Fruit fly (Drosophila melanogaster): ENCODE measurements around the gene CG12795.

CG12795 gene

dm6 chr2L:3478034-3478880 is 26.0 kb downstream of the CG12795 start, which contains the start of gene Thor (continued):
- TF ChIP-seq kni (GFP tag; optimal IDR thresholded peaks at IDR 0.05), result peak; percentile 81
- peak; percentile 7 for TF ChIP-seq CG12104 (GFP tag; optimal IDR thresholded peaks at IDR 0.05)
- TF ChIP-seq CG30403 (GFP tag; optimal IDR thresholded peaks at IDR 0.05), result peak; percentile 26
- TF ChIP-seq YL-1 (GFP tag; optimal IDR thresholded peaks at IDR 0.05), result peak; percentile 76
- peak; percentile 27 for TF ChIP-seq ems (GFP tag; optimal IDR thresholded peaks at IDR 0.05)
- TF ChIP-seq Six4 (GFP tag; optimal IDR thresholded peaks at IDR 0.05), result peak; percentile 3
- peak; percentile 89 for TF ChIP-seq yki (optimal IDR thresholded peaks at IDR 0.05)
- TF ChIP-seq CG18262 (tag; optimal IDR thresholded peaks at IDR 0.05), result peak; percentile 44
- TF ChIP-seq vnd (GFP tag; IDR thresholded peaks at IDR 0.05; ENCODE audit: partially characterized antibody), result no peak

dm6 chr2L:3479697-3480442 is 27.6 kb downstream of the CG12795 start:
- TF ChIP-seq org-1 (GFP tag; optimal IDR thresholded peaks at IDR 0.05) (no peak), nerfin-1 (tag; optimal IDR thresholded peaks at IDR 0.05) (no peak), zfh2 (GFP tag; optimal IDR thresholded peaks at IDR 0.05) (no peak), CG2116 (GFP tag; optimal IDR thresholded peaks at IDR 0.05) (peak; percentile 4), gsb (GFP tag; IDR thresholded peaks at IDR 0.05) (no peak), dpn (GFP tag; optimal IDR thresholded peaks at IDR 0.05) (no peak), NFAT (GFP tag; IDR thresholded peaks at IDR 0.05) (0 out of 2 replicates have a peak, but pooled peaks have one; percentile 14), vvl (GFP tag; IDR thresholded peaks at IDR 0.05) (peak; percentile 33; the same call in 1 of the 2 replicates), CG12236 (GFP tag; optimal IDR thresholded peaks at IDR 0.05) (no peak), CG34422 (GFP tag; IDR thresholded peaks at IDR 0.05) (peak; percentile 69; the same call in 1 of the 3 replicates), Adf1 (GFP tag; IDR thresholded peaks at IDR 0.05) (peak; percentile 14; the same call in 1 of the 2 replicates), Dek (tag; optimal IDR thresholded peaks at IDR 0.05) (no peak), Dref (GFP tag; IDR thresholded peaks at IDR 0.05) (no peak), tna (GFP tag; IDR thresholded peaks at IDR 0.05; ENCODE audit: partially characterized antibody) (0 out of 2 replicates have a peak, but pooled peaks have one; percentile 31), nmo (GFP tag; optimal IDR thresholded peaks at IDR 0.05) (no peak), CG12391 (tag; optimal IDR thresholded peaks at IDR 0.05) (no peak), GATAe (GFP tag; conservative IDR thresholded peaks at IDR 0.05) (no peak), CG7987 (GFP tag; optimal IDR thresholded peaks at IDR 0.05) (peak; percentile 22), dm (GFP tag; optimal IDR thresholded peaks at IDR 0.05) (no peak), CG43689 (GFP tag; IDR thresholded peaks at IDR 0.05) (no peak), CG18599 (GFP tag; optimal IDR thresholded peaks at IDR 0.05) (peak; percentile 27), gce (GFP tag; IDR thresholded peaks at IDR 0.05) (no peak), CG1233 (GFP tag; optimal IDR thresholded peaks at IDR 0.05) (no peak), eyg (GFP tag; optimal IDR thresholded peaks at IDR 0.05) (no peak), maf-S (GFP tag; optimal IDR thresholded peaks at IDR 0.05) (no peak), dan (GFP tag; IDR thresholded peaks at IDR 0.05) (no peak), fu2 (GFP tag; optimal IDR thresholded peaks at IDR 0.05) (no peak), corto (GFP tag; optimal IDR thresholded peaks at IDR 0.05) (no peak), lbe (GFP tag; optimal IDR thresholded peaks at IDR 0.05) (peak; percentile 19), BtbVII (GFP tag; optimal IDR thresholded peaks at IDR 0.05) (peak; percentile 23), gt (GFP tag; IDR thresholded peaks at IDR 0.05) (no peak), CG12769 (tag; optimal IDR thresholded peaks at IDR 0.05) (peak; percentile 83), crol (GFP tag; IDR thresholded peaks at IDR 0.05) (peak; percentile 66; the same call in 1 of the 2 replicates), CG30431 (GFP tag; optimal IDR thresholded peaks at IDR 0.05) (no peak), MBD-R2 (GFP tag; IDR thresholded peaks at IDR 0.05) (no peak; the same call in 1 of the 2 replicates), chinmo (GFP tag; IDR thresholded peaks at IDR 0.05; ENCODE audit: partially characterized antibody) (peak; percentile 69; the same call in 1 of the 4 replicates), Meics (GFP tag; optimal IDR thresholded peaks at IDR 0.05) (no peak), CG11247 (GFP tag; IDR thresholded peaks at IDR 0.05) (no peak)
